Worm (Caenorhabditis elegans): ENCODE results near the gene epg-5.

ce11 chrII:6612544-6612943, 3.4 kb upstream of the epg-5 start:
- peak in 1 of 2 experiments; percentile 26 for TF ChIP-seq mdl-1 (tag; optimal IDR thresholded peaks at IDR 0.05)
- TF ChIP-seq lir-3 (tag; optimal IDR thresholded peaks at IDR 0.05): no peak
- TF ChIP-seq snpc-1.2 (GFP tag; IDR thresholded peaks at IDR 0.05): no peak

Measured in whole organism, L4 larva.